Worm (Caenorhabditis elegans): ENCODE measurements around the gene rps-22.

DNA sequence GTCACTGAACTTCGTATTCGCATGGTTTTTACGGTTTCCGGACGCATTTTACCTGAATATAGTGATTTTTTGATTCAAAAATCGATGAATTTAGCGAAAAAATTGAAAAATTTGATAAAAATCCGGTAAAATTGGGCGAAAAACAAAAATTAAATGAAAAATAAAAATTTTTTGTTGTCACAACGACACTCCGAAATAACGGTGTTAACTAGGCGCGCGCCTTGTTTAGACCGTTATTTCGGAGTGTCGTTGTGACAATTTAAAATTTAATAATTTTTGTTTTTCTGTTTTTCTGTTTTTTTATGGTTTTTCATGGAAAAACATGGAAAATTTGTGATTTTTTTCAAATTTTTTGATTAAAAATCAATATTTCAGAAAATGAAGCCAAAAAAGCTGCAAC lies 44.7 kb upstream of the rps-22 start, which contains the start of the genes B0524.6 and pqn-41:
- no peak for TF ChIP-seq him-1 (tag; optimal IDR thresholded peaks at IDR 0.05)
- TF ChIP-seq dao-5 (tag; optimal IDR thresholded peaks at IDR 0.05), result no peak
- peak; percentile 86 for TF ChIP-seq W03F9.2 (tag; optimal IDR thresholded peaks at IDR 0.05)

Data from whole organism, L4/young adult.